Worm (Caenorhabditis elegans) whole organism, midembryonic: ENCODE results near the gene his-69.

ENCODE experiments used
- T22C8.4 ChIP-seq: fragments of 200-800 bp; sonication (Bioruptor generic); IDR thresholded peaks from 2 replicates; pipeline ENCODE4 v1.3.6; 2022; ENCODE audit warnings: missing genetic modification characterization, missing compliant biosample characterization
- cog-1 ChIP-seq: sonication (generic microtip); optimal IDR thresholded peaks from 2 replicates; lab custom pipeline; 2016; ENCODE audit warnings: missing genetic modification characterization, missing compliant biosample characterization
- flt-1 ChIP-seq: fragments of 200-800 bp; sonication (Bioruptor generic); IDR thresholded peaks from 2 replicates; pipeline ENCODE4 v1.3.6; 2022; ENCODE audit warnings: missing genetic modification characterization, missing compliant biosample characterization
- klf-2 ChIP-seq: fragments of 200-800 bp; sonication (Bioruptor generic); conservative IDR thresholded peaks from 2 replicates; pipeline ENCODE4 v1.3.6; 2022; ENCODE audit warnings: missing genetic modification reagents, missing genetic modification characterization, missing compliant biosample characterization
- med-1 ChIP-seq: sonication (generic microtip); optimal IDR thresholded peaks from 2 replicates; lab custom pipeline; 2017; ENCODE audit warnings: missing genetic modification characterization, mild to moderate bottlenecking, missing compliant biosample characterization, antibody characterized with exemption, missing genetic modification reagents; ENCODE audit not compliant: insufficient read depth
- ref-1 ChIP-seq: fragments of 200-800 bp; sonication (Bioruptor generic); conservative IDR thresholded peaks from 2 replicates; pipeline ENCODE4 v1.3.6; 2022; ENCODE audit warnings: missing genetic modification reagents, missing genetic modification characterization, missing compliant biosample characterization
- tab-1 ChIP-seq: fragments of 200-800 bp; sonication (Bioruptor generic); IDR thresholded peaks from 2 replicates; pipeline ENCODE4 v1.3.6; 2022; ENCODE audit warnings: missing genetic modification characterization, missing compliant biosample characterization
- ztf-23 ChIP-seq: fragments of 200-800 bp; sonication (Bioruptor generic); IDR thresholded peaks from 2 replicates; pipeline ENCODE4 v1.3.6; 2022; ENCODE audit warnings: missing genetic modification reagents, missing genetic modification characterization, missing compliant biosample characterization
- ztf-29 ChIP-seq: fragments of 200-800 bp; sonication (Bioruptor generic); IDR thresholded peaks from 2 replicates; pipeline ENCODE4 v1.3.6; 2022; ENCODE audit warnings: missing genetic modification reagents, missing genetic modification characterization, missing compliant biosample characterization

his-69 gene

DNA sequence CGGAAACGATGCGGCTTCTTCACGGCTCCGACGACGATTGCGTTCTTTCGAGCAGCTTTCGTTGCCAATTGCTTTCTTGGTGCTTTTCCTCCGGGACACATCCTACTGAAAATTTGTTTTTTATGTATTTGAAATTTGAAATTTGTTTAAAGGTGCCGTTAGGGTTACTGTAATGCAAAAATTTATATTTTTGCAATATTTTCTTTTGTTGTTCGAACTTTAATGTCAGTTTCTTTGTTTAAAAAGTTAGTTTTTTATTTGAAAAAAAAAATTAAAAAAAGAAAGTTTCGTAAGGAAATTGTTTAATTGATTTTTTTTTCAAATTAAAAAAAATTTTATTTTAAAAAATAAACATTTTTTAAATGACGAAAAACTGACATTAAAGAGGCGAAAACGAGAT is at the start of gene his-69:
TSS of gene his-69 (minus strand) at position 101 of the 400 bp plus-strand sequence.
- no peak for TF ChIP-seq klf-2 (GFP tag; lab: Robert Waterston, UW)
- TF ChIP-seq cog-1 (tag; lab: Kevin White, UChicago): no peak
- no peak for TF ChIP-seq flt-1
- TF ChIP-seq med-1: no peak
- TF ChIP-seq ztf-23 (GFP tag; lab: Robert Waterston, UW): no peak
- no peak for TF ChIP-seq T22C8.4
- no peak for TF ChIP-seq ztf-29 (GFP tag; lab: Robert Waterston, UW)
- no peak for TF ChIP-seq tab-1 (GFP tag; lab: Robert Waterston, UW)
- TF ChIP-seq ref-1 (GFP tag; lab: Robert Waterston, UW): no peak

- TF ChIP-seq ref-1 (GFP tag; lab: Robert Waterston, UW): no peak
- no peak for TF ChIP-seq ztf-23 (GFP tag; lab: Robert Waterston, UW)
- no peak for TF ChIP-seq ztf-29 (GFP tag; lab: Robert Waterston, UW)
- TF ChIP-seq tab-1 (GFP tag; lab: Robert Waterston, UW): no peak
- no peak for TF ChIP-seq flt-1
- no peak for TF ChIP-seq T22C8.4
Observed at ce11 chrIII:4107929-4108520, 49.5 kb upstream of the his-69 start.

DNA sequence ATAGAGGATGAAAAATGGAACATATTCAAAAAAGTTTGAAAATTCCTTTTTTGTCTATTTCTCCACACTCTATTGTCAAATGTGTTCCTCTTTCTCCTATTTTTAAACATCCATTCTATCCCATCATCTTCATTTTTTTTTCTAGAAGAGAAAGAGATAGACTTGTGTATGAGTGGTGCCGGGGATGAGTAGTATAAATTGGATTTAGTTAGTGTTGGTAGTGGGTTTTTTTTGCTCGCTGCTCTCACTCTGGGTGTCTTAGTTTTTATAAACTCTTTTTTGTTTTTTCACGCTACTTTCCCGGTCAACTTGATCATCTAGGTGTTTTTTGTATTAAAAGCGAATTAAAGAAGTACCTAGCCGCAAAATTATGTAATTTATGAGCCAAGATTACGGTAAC is 48.7 kb upstream of the his-69 start:
- TF ChIP-seq cog-1 (tag; lab: Kevin White, UChicago): no peak
- TF ChIP-seq T22C8.4: no peak
- TF ChIP-seq med-1: no peak
- TF ChIP-seq klf-2 (GFP tag; lab: Robert Waterston, UW): no peak
- no peak for TF ChIP-seq flt-1
- no peak for TF ChIP-seq ref-1 (GFP tag; lab: Robert Waterston, UW)
- TF ChIP-seq tab-1 (GFP tag; lab: Robert Waterston, UW): no peak
- TF ChIP-seq ztf-29 (GFP tag; lab: Robert Waterston, UW): no peak
- no peak for TF ChIP-seq ztf-23 (GFP tag; lab: Robert Waterston, UW)

- TF ChIP-seq ztf-23 (GFP tag; lab: Robert Waterston, UW): no peak
- TF ChIP-seq T22C8.4: no peak
- no peak for TF ChIP-seq klf-2 (GFP tag; lab: Robert Waterston, UW)
- no peak for TF ChIP-seq ref-1 (GFP tag; lab: Robert Waterston, UW)
- TF ChIP-seq med-1: no peak
- no peak for TF ChIP-seq cog-1 (tag; lab: Kevin White, UChicago)
- no peak for TF ChIP-seq flt-1
- no peak for TF ChIP-seq tab-1 (GFP tag; lab: Robert Waterston, UW)
- TF ChIP-seq ztf-29 (GFP tag; lab: Robert Waterston, UW): no peak
Observed at ce11 chrIII:4106611-4107010, 48.1 kb upstream of the his-69 start.

ce11 chrIII:4103171-4103570 is 44.6 kb upstream of the his-69 start:
- TF ChIP-seq T22C8.4: no peak
- no peak for TF ChIP-seq flt-1
- no peak for TF ChIP-seq med-1
- TF ChIP-seq ref-1 (GFP tag; lab: Robert Waterston, UW): no peak
- TF ChIP-seq tab-1 (GFP tag; lab: Robert Waterston, UW): no peak
- TF ChIP-seq klf-2 (GFP tag; lab: Robert Waterston, UW): no peak
- TF ChIP-seq ztf-29 (GFP tag; lab: Robert Waterston, UW): no peak
- no peak for TF ChIP-seq ztf-23 (GFP tag; lab: Robert Waterston, UW)
- no peak for TF ChIP-seq cog-1 (tag; lab: Kevin White, UChicago)

DNA sequence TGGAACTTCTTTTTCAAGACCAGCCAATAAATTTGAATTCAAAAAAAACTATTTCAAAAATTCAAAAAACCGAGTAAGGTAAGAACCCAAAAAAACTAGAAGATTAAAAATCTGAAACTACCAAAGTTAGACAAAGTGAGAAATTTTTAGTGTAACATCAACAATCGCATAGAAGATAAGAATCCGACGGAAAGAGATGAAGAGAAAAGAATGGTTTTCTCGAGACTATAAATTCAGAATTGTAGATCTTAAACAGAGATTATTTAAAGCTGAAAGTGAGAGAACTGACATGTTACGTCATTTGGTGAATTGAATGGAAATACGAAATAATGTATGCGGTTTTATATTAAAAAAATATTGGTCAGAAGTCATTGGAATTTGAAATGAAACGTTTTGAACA is 43.5 kb upstream of the his-69 start:
- TF ChIP-seq T22C8.4 (no peak), ztf-29 (GFP tag; lab: Robert Waterston, UW) (no peak), ztf-23 (GFP tag; lab: Robert Waterston, UW) (no peak), klf-2 (GFP tag; lab: Robert Waterston, UW) (no peak), flt-1 (no peak), med-1 (no peak), cog-1 (tag; lab: Kevin White, UChicago) (no peak), tab-1 (GFP tag; lab: Robert Waterston, UW) (no peak), ref-1 (GFP tag; lab: Robert Waterston, UW) (no peak)

ce11 chrIII:4101016-4101415 is 42.5 kb upstream of the his-69 start:
- TF ChIP-seq tab-1 (GFP tag; lab: Robert Waterston, UW) (no peak), ztf-23 (GFP tag; lab: Robert Waterston, UW) (no peak), med-1 (no peak), cog-1 (tag; lab: Kevin White, UChicago) (no peak), klf-2 (GFP tag; lab: Robert Waterston, UW) (no peak), ref-1 (GFP tag; lab: Robert Waterston, UW) (no peak), flt-1 (no peak), ztf-29 (GFP tag; lab: Robert Waterston, UW) (no peak), T22C8.4 (no peak)

- TF ChIP-seq ref-1 (GFP tag; lab: Robert Waterston, UW) (no peak), cog-1 (tag; lab: Kevin White, UChicago) (no peak), T22C8.4 (no peak), tab-1 (GFP tag; lab: Robert Waterston, UW) (no peak), flt-1 (no peak), ztf-23 (GFP tag; lab: Robert Waterston, UW) (no peak), med-1 (no peak), ztf-29 (GFP tag; lab: Robert Waterston, UW) (no peak), klf-2 (GFP tag; lab: Robert Waterston, UW) (no peak)
Observed at ce11 chrIII:4099884-4100596, 41.5 kb upstream of the his-69 start.

- TF ChIP-seq klf-2 (GFP tag; lab: Robert Waterston, UW): no peak
- TF ChIP-seq ztf-23 (GFP tag; lab: Robert Waterston, UW): no peak
- TF ChIP-seq cog-1 (tag; lab: Kevin White, UChicago): no peak
- no peak for TF ChIP-seq tab-1 (GFP tag; lab: Robert Waterston, UW)
- no peak for TF ChIP-seq ref-1 (GFP tag; lab: Robert Waterston, UW)
- TF ChIP-seq T22C8.4: no peak
- no peak for TF ChIP-seq ztf-29 (GFP tag; lab: Robert Waterston, UW)
- no peak for TF ChIP-seq med-1
- TF ChIP-seq flt-1: no peak
Observed at ce11 chrIII:4098751-4099150, 40.2 kb upstream of the his-69 start.
